Worm (Caenorhabditis elegans) whole organism, late embryonic: Measurements from ENCODE around the gene C14B1.2.

Experiments used
- F13H6.1 ChIP-seq: sonication (generic microtip); optimal IDR thresholded peaks from 2 replicates; lab custom pipeline; 2016; ENCODE audit warnings: missing genetic modification characterization, missing compliant biosample characterization
- Y22D7AL.16 ChIP-seq: sonication (generic microtip); optimal IDR thresholded peaks from 2 replicates; lab custom pipeline; 2016; ENCODE audit warnings: missing genetic modification characterization, missing compliant biosample characterization
- ahr-1 ChIP-seq: sonication (generic microtip); optimal IDR thresholded peaks from 2 replicates; lab custom pipeline; 2016; ENCODE audit warnings: missing genetic modification characterization, missing compliant biosample characterization
- ceh-14 ChIP-seq: sonication (generic microtip); optimal IDR thresholded peaks from 2 replicates; lab custom pipeline; 2016; ENCODE audit warnings: missing genotype, missing genetic modification characterization, missing compliant biosample characterization
- ceh-18 ChIP-seq: sonication (generic microtip); optimal IDR thresholded peaks from 2 replicates; lab custom pipeline; 2016; ENCODE audit warnings: missing genetic modification characterization, missing compliant biosample characterization
- ceh-2 ChIP-seq: sonication (generic microtip); optimal IDR thresholded peaks from 2 replicates; lab custom pipeline; 2016; ENCODE audit warnings: missing genotype, missing genetic modification characterization, missing compliant biosample characterization
- ceh-22 ChIP-seq: sonication (generic microtip); optimal IDR thresholded peaks from 2 replicates; lab custom pipeline; 2017; ENCODE audit warnings: missing biosample characterization, missing genetic modification characterization
- ceh-30 ChIP-seq: fragments of 150-350 bp; optimal IDR thresholded peaks from 2 replicates; lab custom pipeline; 2014; ENCODE audit warnings: missing biosample characterization, missing genetic modification characterization
- ceh-9 ChIP-seq: sonication (generic microtip); optimal IDR thresholded peaks from 2 replicates; lab custom pipeline; 2016; ENCODE audit warnings: mild to moderate bottlenecking, missing genetic modification characterization, inconsistent platforms, missing compliant biosample characterization
- che-1 ChIP-seq: sonication (generic microtip); optimal IDR thresholded peaks from 2 replicates; lab custom pipeline; 2016; ENCODE audit warnings: mild to moderate bottlenecking, missing genetic modification characterization, missing compliant biosample characterization
- dmd-4 ChIP-seq: sonication (generic microtip); optimal IDR thresholded peaks from 2 replicates; lab custom pipeline; 2016; ENCODE audit warnings: borderline replicate concordance, missing genetic modification characterization, missing compliant biosample characterization
- ets-4 ChIP-seq: sonication (generic microtip); optimal IDR thresholded peaks from 2 replicates; lab custom pipeline; 2016; ENCODE audit warnings: missing genetic modification characterization, missing compliant biosample characterization
- fkh-10 ChIP-seq: fragments of 150-350 bp; optimal IDR thresholded peaks from 2 replicates; lab custom pipeline; 2014; ENCODE audit warnings: missing biosample characterization, missing genetic modification reagents, missing genetic modification characterization
- gmeb-2 ChIP-seq: sonication (generic microtip); optimal IDR thresholded peaks from 2 replicates; lab custom pipeline; 2016; ENCODE audit warnings: missing genetic modification characterization, inconsistent platforms, missing compliant biosample characterization
- hlh-13 ChIP-seq: fragments of 200-800 bp; sonication (Bioruptor generic); optimal IDR thresholded peaks from 2 replicates; lab custom pipeline; 2018; ENCODE audit warnings: mild to moderate bottlenecking, missing genetic modification characterization, missing compliant biosample characterization
- hlh-30 ChIP-seq: sonication (generic microtip); optimal IDR thresholded peaks from 2 replicates; lab custom pipeline; 2017; ENCODE audit warnings: antibody characterized with exemption, missing genetic modification characterization, missing compliant biosample characterization; ENCODE audit not compliant: insufficient read depth
- lin-11 ChIP-seq: fragments of 200-800 bp; sonication (Bioruptor generic); optimal IDR thresholded peaks from 2 replicates; lab custom pipeline; 2018; ENCODE audit warnings: mild to moderate bottlenecking, missing genetic modification characterization, missing compliant biosample characterization
- madf-2 ChIP-seq: sonication (generic microtip); optimal IDR thresholded peaks from 2 replicates; lab custom pipeline; 2017; ENCODE audit warnings: missing genetic modification characterization, missing compliant biosample characterization
- mec-3 ChIP-seq: sonication (generic microtip); optimal IDR thresholded peaks from 2 replicates; lab custom pipeline; 2016; ENCODE audit warnings: borderline replicate concordance, missing genetic modification characterization, missing compliant biosample characterization
- nfya-1 ChIP-seq: sonication (generic microtip); optimal IDR thresholded peaks from 2 replicates; lab custom pipeline; 2017; ENCODE audit warnings: missing genetic modification characterization, mild to moderate bottlenecking, missing compliant biosample characterization, antibody characterized with exemption, moderate library complexity
- nhr-11 ChIP-seq: fragments of 150-350 bp; optimal IDR thresholded peaks from 2 replicates; lab custom pipeline; 2014; ENCODE audit warnings: missing biosample characterization, missing genetic modification characterization
- nhr-232 ChIP-seq: sonication (generic microtip); optimal IDR thresholded peaks from 2 replicates; lab custom pipeline; 2016; ENCODE audit warnings: missing genetic modification characterization, missing compliant biosample characterization
- pag-3 ChIP-seq: sonication (generic microtip); optimal IDR thresholded peaks from 2 replicates; lab custom pipeline; 2016; ENCODE audit warnings: missing compliant biosample characterization, missing genetic modification characterization, borderline replicate concordance
- pax-1 ChIP-seq: fragments of 150-350 bp; optimal IDR thresholded peaks from 2 replicates; lab custom pipeline; 2014; ENCODE audit warnings: missing biosample characterization, missing genetic modification characterization
- pha-2 ChIP-seq: sonication (generic microtip); optimal IDR thresholded peaks from 2 replicates; lab custom pipeline; 2017; ENCODE audit warnings: mild to moderate bottlenecking, missing genetic modification characterization, missing compliant biosample characterization
- pha-4 ChIP-seq: fragments of 150-350 bp; optimal IDR thresholded peaks from 2 replicates; lab custom pipeline; 2018; ENCODE audit warnings: missing biosample characterization, missing genetic modification reagents, missing genetic modification characterization
- pqm-1 ChIP-seq: sonication (generic microtip); optimal IDR thresholded peaks from 2 replicates; lab custom pipeline; 2016; ENCODE audit warnings: missing genetic modification characterization, missing compliant biosample characterization
- pros-1 ChIP-seq: fragments of 150-350 bp; optimal IDR thresholded peaks from 2 replicates; lab custom pipeline; 2014; ENCODE audit warnings: missing biosample characterization, missing genetic modification reagents, missing genetic modification characterization
- sdc-2 ChIP-seq: sonication (generic microtip); optimal IDR thresholded peaks from 2 replicates; lab custom pipeline; 2016; ENCODE audit warnings: missing genotype, missing genetic modification characterization, missing compliant biosample characterization
- syd-9 ChIP-seq: sonication (generic microtip); optimal IDR thresholded peaks from 2 replicates; lab custom pipeline; 2016; ENCODE audit warnings: mild to moderate bottlenecking, missing genetic modification characterization, moderate library complexity, missing compliant biosample characterization
- tbx-2 ChIP-seq: sonication (generic microtip); optimal IDR thresholded peaks from 2 replicates; lab custom pipeline; 2016; ENCODE audit warnings: missing genetic modification characterization, missing compliant biosample characterization
- unc-42 ChIP-seq: sonication (generic microtip); optimal IDR thresholded peaks from 2 replicates; lab custom pipeline; 2016; ENCODE audit warnings: missing genotype, missing genetic modification characterization, missing compliant biosample characterization
- unc-55 ChIP-seq: sonication (generic microtip); optimal IDR thresholded peaks from 2 replicates; lab custom pipeline; 2017; ENCODE audit warnings: missing biosample characterization, missing genetic modification reagents, missing genetic modification characterization
- zip-5 ChIP-seq: sonication (generic microtip); optimal IDR thresholded peaks from 2 replicates; lab custom pipeline; 2016; ENCODE audit warnings: missing genetic modification characterization, missing compliant biosample characterization
- ztf-16 ChIP-seq: sonication (generic microtip); optimal IDR thresholded peaks from 2 replicates; lab custom pipeline; 2017; ENCODE audit warnings: missing genetic modification characterization, missing compliant biosample characterization

Gene C14B1.2

ce11 chrIII:3716073-3716659, 14.1 kb downstream of the C14B1.2 start:
- no peak for TF ChIP-seq nhr-11 (tag; lab: Kevin White, UChicago)
- peak; percentile 16 for TF ChIP-seq tbx-2 (tag; lab: Kevin White, UChicago)
- no peak for TF ChIP-seq zip-5 (tag; lab: Kevin White, UChicago)
- TF ChIP-seq, all 69 proteins: peak for 1

- TF ChIP-seq fkh-10 (GFP tag; lab: Kevin White, UChicago) (no peak), unc-42 (tag; lab: Kevin White, UChicago) (peak; percentile 95)
Observed at ce11 chrIII:3719564-3719963, 17.5 kb downstream of the C14B1.2 start, which contains the start of gene C14B1.8. Gene C14B1.8, minus strand, starts transcription at chrIII:3719680.

DNA sequence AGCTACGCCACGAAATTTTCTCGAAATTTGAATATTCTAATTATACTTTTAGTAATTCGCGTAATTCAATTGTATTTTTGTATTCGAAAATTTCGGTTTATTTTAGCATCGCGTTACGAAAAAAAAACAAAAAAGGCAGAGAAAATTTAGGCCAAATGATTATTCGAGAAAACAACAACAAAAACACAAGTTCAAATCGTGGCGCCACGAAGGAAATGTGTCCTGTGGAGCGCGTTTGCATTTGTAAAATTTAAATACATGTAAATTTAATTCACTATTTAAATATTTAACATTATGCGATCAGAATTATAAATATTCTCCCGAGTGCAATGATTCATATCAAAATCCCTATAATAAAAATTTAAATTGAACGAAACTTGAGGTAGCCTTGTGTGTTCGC, 21.7 kb downstream of the C14B1.2 start:
- TF ChIP-seq dmd-4 (tag; lab: Kevin White, UChicago) (no peak), ceh-30 (tag; lab: Kevin White, UChicago) (no peak), nfya-1 (tag; lab: Kevin White, UChicago) (no peak), ceh-9 (tag; lab: Kevin White, UChicago) (no peak)

ce11 chrIII:3724880-3725279, 22.8 kb downstream of the C14B1.2 start, which contains the start of gene C14B1.12:
Gene C14B1.12, minus strand, starts transcription at chrIII:3724980.
- no peak for TF ChIP-seq F13H6.1 (tag; lab: Kevin White, UChicago)
- TF ChIP-seq, all 69 proteins: peak for 0

ce11 chrIII:3726443-3726842, 24.4 kb downstream of the C14B1.2 start, which contains the start of gene gldi-5:
Gene gldi-5, minus strand, starts transcription at chrIII:3726500.
- TF ChIP-seq lin-11 (tag; lab: Kevin White, UChicago), result no peak
- TF ChIP-seq Y22D7AL.16 (tag; lab: Kevin White, UChicago), result no peak
- TF ChIP-seq pag-3 (tag; lab: Kevin White, UChicago), result no peak
- TF ChIP-seq syd-9 (tag; lab: Kevin White, UChicago), result no peak
- no peak for TF ChIP-seq madf-2 (tag; lab: Kevin White, UChicago)
- no peak for TF ChIP-seq hlh-30
- TF ChIP-seq ceh-9 (tag; lab: Kevin White, UChicago), result no peak
- no peak for TF ChIP-seq ahr-1

DNA sequence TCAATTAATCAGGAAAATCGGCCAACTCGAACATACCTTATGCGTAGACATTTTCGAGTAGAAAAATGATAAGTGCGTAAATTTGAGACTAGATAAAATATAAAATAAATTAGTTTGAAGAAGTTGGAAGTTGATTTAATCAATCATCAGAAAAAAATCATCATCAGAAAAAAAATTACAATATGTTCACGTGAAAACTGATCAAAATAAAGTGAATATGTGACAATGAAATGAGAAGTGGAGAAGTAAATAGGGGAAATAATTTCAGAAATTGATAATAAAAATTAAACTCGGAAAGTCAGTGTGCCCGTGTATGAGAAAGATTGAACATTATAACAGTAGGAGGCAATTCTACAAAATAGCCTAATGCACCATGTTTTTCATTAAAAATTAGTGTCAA, 27.5 kb downstream of the C14B1.2 start, which contains the start of gene F34D10.9:
TSS of gene F34D10.9 (minus strand) at position 101 of the 400 bp plus-strand sequence.
- no peak for TF ChIP-seq unc-42 (tag; lab: Kevin White, UChicago)
- no peak for TF ChIP-seq pha-4 (tag; lab: Kevin White, UChicago)
- no peak for TF ChIP-seq pros-1 (tag; lab: Kevin White, UChicago)
- no peak for TF ChIP-seq sdc-2 (tag; lab: Kevin White, UChicago)
- no peak for TF ChIP-seq F13H6.1 (tag; lab: Kevin White, UChicago)

ce11 chrIII:3730475-3730874, 28.4 kb downstream of the C14B1.2 start, which contains the start of gene F34D10.8:
Gene F34D10.8, plus strand, starts transcription at chrIII:3730775.
- TF ChIP-seq ets-4 (tag; lab: Kevin White, UChicago), result no peak
- no peak for TF ChIP-seq ceh-2 (tag; lab: Kevin White, UChicago)
- no peak for TF ChIP-seq pax-1
- TF ChIP-seq mec-3 (tag; lab: Kevin White, UChicago), result no peak
- no peak for TF ChIP-seq ceh-18 (tag; lab: Kevin White, UChicago)
- no peak for TF ChIP-seq unc-55 (GFP tag; lab: Kevin White, UChicago)
- no peak for TF ChIP-seq F13H6.1 (tag; lab: Kevin White, UChicago)
- no peak for TF ChIP-seq sdc-2 (tag; lab: Kevin White, UChicago)
- TF ChIP-seq ztf-16 (tag; lab: Kevin White, UChicago), result no peak
- no peak for TF ChIP-seq nhr-232 (tag; lab: Kevin White, UChicago)
- TF ChIP-seq ceh-22 (tag; lab: Kevin White, UChicago), result no peak
- no peak for TF ChIP-seq pha-2 (tag; lab: Kevin White, UChicago)
- TF ChIP-seq ceh-14 (tag; lab: Kevin White, UChicago), result no peak
- TF ChIP-seq hlh-13 (GFP tag; lab: Kevin White, UChicago), result no peak
- TF ChIP-seq gmeb-2, result no peak
- TF ChIP-seq che-1 (tag; lab: Kevin White, UChicago), result no peak
- TF ChIP-seq pqm-1 (tag; lab: Kevin White, UChicago), result no peak
